Fruit fly (Drosophila melanogaster): ENCODE data around the gene Usp32.

Gene Usp32

DNA sequence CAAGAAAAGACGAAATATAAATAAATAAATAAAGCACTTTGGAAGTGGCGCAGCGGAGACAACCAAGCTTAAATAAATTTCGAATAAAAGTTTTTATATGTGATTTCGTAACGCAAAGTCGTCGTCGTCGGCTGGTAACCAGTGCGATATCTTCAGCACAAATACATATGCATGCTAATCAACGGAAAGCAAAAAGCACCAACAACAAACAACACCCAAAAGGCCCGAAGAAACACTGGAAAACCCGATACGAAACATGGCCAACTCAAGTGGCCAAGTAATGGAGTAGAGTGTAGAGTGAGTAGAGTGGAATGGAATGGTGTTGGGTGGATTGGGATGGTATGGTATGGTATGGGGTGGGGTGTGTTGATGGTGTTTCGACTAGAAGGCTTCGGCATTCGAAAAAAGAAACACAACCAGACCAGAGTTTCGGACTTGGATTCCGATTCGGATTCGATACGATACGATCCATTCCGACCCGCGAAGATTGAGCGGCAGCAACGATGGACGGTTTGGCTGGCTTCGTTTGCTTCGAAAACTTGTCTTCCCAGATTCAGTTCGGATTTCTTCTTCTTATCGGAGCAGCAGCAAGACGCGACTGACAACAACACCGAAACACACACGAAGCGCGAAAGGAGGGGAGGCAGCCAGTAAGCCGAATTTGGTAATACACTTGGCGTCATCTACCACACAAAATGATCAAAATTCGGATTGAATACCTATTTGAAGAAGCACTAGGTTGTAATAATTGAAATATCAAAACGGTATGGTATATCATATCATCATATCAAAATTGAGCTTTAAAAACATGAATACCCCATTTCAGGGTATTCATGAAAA, 31.8 kb downstream of the Usp32 start (continued):
- TF ChIP-seq HLH4C (GFP tag; IDR thresholded peaks at IDR 0.05; ENCODE audit: partially characterized antibody) (no peak), B-H2 (GFP tag; optimal IDR thresholded peaks at IDR 0.05) (peak; percentile 50), gfzf (GFP tag; optimal IDR thresholded peaks at IDR 0.05) (peak; percentile 4), CG18262 (tag; optimal IDR thresholded peaks at IDR 0.05) (peak; percentile 87), Doc3 (GFP tag; IDR thresholded peaks at IDR 0.05; ENCODE audit: partially characterized antibody) (0 out of 3 replicates have a peak, but pooled peaks have one; percentile 8), Fer2 (tag; optimal IDR thresholded peaks at IDR 0.05) (peak; percentile 69), lab (GFP tag; optimal IDR thresholded peaks at IDR 0.05) (peak; percentile 97), Mrtf (GFP tag; IDR thresholded peaks at IDR 0.05) (peak; percentile 95), bab2 (GFP tag; optimal IDR thresholded peaks at IDR 0.05) (peak; percentile 97), Dip3 (GFP tag; optimal IDR thresholded peaks at IDR 0.05) (peak; percentile 96), CG1647 (GFP tag; optimal IDR thresholded peaks at IDR 0.05) (peak; percentile 87), Meics (GFP tag; optimal IDR thresholded peaks at IDR 0.05) (peak; percentile 92), nom (GFP tag; optimal IDR thresholded peaks at IDR 0.05) (peak; percentile 95), trem (tag; optimal IDR thresholded peaks at IDR 0.05) (peak; percentile 81), CG10543 (GFP tag; optimal IDR thresholded peaks at IDR 0.05) (peak; percentile 60), dmrt99B (tag; optimal IDR thresholded peaks at IDR 0.05) (peak; percentile 96), CG8388 (GFP tag; optimal IDR thresholded peaks at IDR 0.05) (peak; percentile 91), Hmx (GFP tag; optimal IDR thresholded peaks at IDR 0.05) (no peak), CG5953 (GFP tag; IDR thresholded peaks at IDR 0.05) (peak; percentile 94), Tbp (GFP tag; optimal IDR thresholded peaks at IDR 0.05) (no peak), CG30431 (GFP tag; optimal IDR thresholded peaks at IDR 0.05) (peak; percentile 84), ham (GFP tag; IDR thresholded peaks at IDR 0.05) (peak; percentile 91; the same call in 1 of the 2 replicates), shn (GFP tag; optimal IDR thresholded peaks at IDR 0.05) (peak; percentile 95), CG42726 (GFP tag; IDR thresholded peaks at IDR 0.05; ENCODE audit: partially characterized antibody) (no peak), ewg (GFP tag; optimal IDR thresholded peaks at IDR 0.05) (peak; percentile 84), NfI (GFP tag; optimal IDR thresholded peaks at IDR 0.05) (peak; percentile 93), CG11504 (tag; optimal IDR thresholded peaks at IDR 0.05) (peak; percentile 87), trh (GFP tag; optimal IDR thresholded peaks at IDR 0.05) (peak; percentile 84), sens-2 (GFP tag; IDR thresholded peaks at IDR 0.05) (peak; percentile 90), aop (GFP tag; IDR thresholded peaks at IDR 0.05) (peak; percentile 70), tup (GFP tag; optimal IDR thresholded peaks at IDR 0.05) (peak; percentile 90), ssp (GFP tag; IDR thresholded peaks at IDR 0.05) (peak; percentile 76), toy (GFP tag; IDR thresholded peaks at IDR 0.05) (peak; percentile 86), sens (GFP tag) (peak; percentile 99), CG14014 (GFP tag; IDR thresholded peaks at IDR 0.05) (peak; percentile 97), CG6254 (GFP tag; optimal IDR thresholded peaks at IDR 0.05) (peak; percentile 86), Hr3 (GFP tag; optimal IDR thresholded peaks at IDR 0.05) (peak; percentile 92), dan (GFP tag; IDR thresholded peaks at IDR 0.05) (no peak), jing (GFP tag; optimal IDR thresholded peaks at IDR 0.05) (peak; percentile 91), Blimp-1 (GFP tag; optimal IDR thresholded peaks at IDR 0.05) (peak; percentile 89), ase (GFP tag; IDR thresholded peaks at IDR 0.05) (peak; percentile 86; the same call in 2 of the 3 replicates), zfh1 (GFP tag; IDR thresholded peaks at IDR 0.05) (peak; percentile 89), H2.0 (GFP tag; IDR thresholded peaks at IDR 0.05) (peak; percentile 94), CG10959 (GFP tag; IDR thresholded peaks at IDR 0.05) (no peak), mld (GFP tag; IDR thresholded peaks at IDR 0.05; ENCODE audit: partially characterized antibody) (no peak), en (GFP tag; optimal IDR thresholded peaks at IDR 0.05) (peak; percentile 92), Sry-β (GFP tag; optimal IDR thresholded peaks at IDR 0.05) (peak; percentile 57), CG14710 (tag; optimal IDR thresholded peaks at IDR 0.05) (peak; percentile 67)

Measured in whole organism, embryonic.